Worm (Caenorhabditis elegans) whole organism, mixed stage, embryonic: ENCODE measurements around the gene kgb-2.

ENCODE experiments used
- M03D4.4 ChIP-seq: sonication (generic microtip); optimal IDR thresholded peaks from 2 replicates; lab custom pipeline; 2017; ENCODE audit warnings: mild to moderate bottlenecking, missing genetic modification characterization, missing compliant biosample characterization
- blmp-1 ChIP-seq: fragments of 150-350 bp; optimal IDR thresholded peaks from 2 replicates; lab custom pipeline; 2014; ENCODE audit warnings: missing biosample characterization, missing genetic modification characterization
- ceh-39 ChIP-seq: fragments of 150-350 bp; optimal IDR thresholded peaks from 2 replicates; lab custom pipeline; 2014; ENCODE audit warnings: missing biosample characterization, missing genetic modification characterization
- ceh-43 ChIP-seq: fragments of 200-800 bp; sonication (Bioruptor generic); optimal IDR thresholded peaks from 2 replicates; lab custom pipeline; 2018; ENCODE audit warnings: mild to moderate bottlenecking, missing genetic modification characterization, moderate library complexity, missing compliant biosample characterization
- ceh-83 ChIP-seq: fragments of 200-800 bp; sonication (Bioruptor generic); optimal IDR thresholded peaks from 2 replicates; lab custom pipeline; 2018; ENCODE audit warnings: mild to moderate bottlenecking, missing genetic modification characterization, missing compliant biosample characterization
- ces-1 ChIP-seq: fragments of 150-350 bp; optimal IDR thresholded peaks from 2 replicates; lab custom pipeline; 2014; ENCODE audit warnings: missing biosample characterization, missing genetic modification reagents, missing genetic modification characterization
- cnd-1 ChIP-seq: fragments of 200-800 bp; sonication (Bioruptor generic); optimal IDR thresholded peaks from 2 replicates; lab custom pipeline; 2018; ENCODE audit warnings: mild to moderate bottlenecking, missing genetic modification characterization, missing compliant biosample characterization
- drap-1 ChIP-seq: fragments of 200-800 bp; sonication (Bioruptor generic); optimal IDR thresholded peaks from 3 replicates; lab custom pipeline; 2018; ENCODE audit warnings: mild to moderate bottlenecking, missing genetic modification characterization, missing compliant biosample characterization
- elt-1 ChIP-seq: sonication (generic microtip); optimal IDR thresholded peaks from 2 replicates; lab custom pipeline; 2017; ENCODE audit warnings: missing genetic modification characterization, mild to moderate bottlenecking, missing compliant biosample characterization, antibody characterized with exemption, moderate library complexity, borderline replicate concordance; ENCODE audit not compliant: insufficient read depth
- elt-3 ChIP-seq: fragments of 150-350 bp; optimal IDR thresholded peaks from 2 replicates; lab custom pipeline; 2014; ENCODE audit warnings: missing biosample characterization, missing genetic modification characterization
- flh-1 ChIP-seq: fragments of 200-800 bp; sonication (Bioruptor generic); optimal IDR thresholded peaks from 2 replicates; lab custom pipeline; 2018; ENCODE audit warnings: mild to moderate bottlenecking, missing genetic modification characterization, moderate library complexity, missing compliant biosample characterization
- ham-2 ChIP-seq: fragments of 200-800 bp; sonication (Bioruptor generic); optimal IDR thresholded peaks from 2 replicates; lab custom pipeline; 2018; ENCODE audit warnings: mild to moderate bottlenecking, missing genetic modification characterization, missing compliant biosample characterization
- hlh-1 ChIP-seq: fragments of 150-350 bp; optimal IDR thresholded peaks from 2 replicates; lab custom pipeline; 2014; ENCODE audit warnings: missing biosample characterization, missing genetic modification reagents, missing genetic modification characterization
- lin-13 ChIP-seq: fragments of 150-350 bp; optimal IDR thresholded peaks from 2 replicates; lab custom pipeline; 2014; ENCODE audit warnings: missing biosample characterization, missing genetic modification characterization
- lsy-2 ChIP-seq: fragments of 150-350 bp; optimal IDR thresholded peaks from 2 replicates; lab custom pipeline; 2014; ENCODE audit warnings: missing biosample characterization, missing genetic modification characterization
- mab-5 ChIP-seq: fragments of 150-350 bp; optimal IDR thresholded peaks from 2 replicates; lab custom pipeline; 2014; ENCODE audit warnings: missing biosample characterization, missing genetic modification characterization
- mep-1 ChIP-seq: fragments of 150-350 bp; optimal IDR thresholded peaks from 2 replicates; lab custom pipeline; 2017; ENCODE audit warnings: missing biosample characterization, missing genetic modification reagents, missing genetic modification characterization, inconsistent platforms
- mls-2 ChIP-seq: sonication (generic microtip); optimal IDR thresholded peaks from 2 replicates; lab custom pipeline; 2016; ENCODE audit warnings: mild to moderate bottlenecking, missing genetic modification characterization, moderate library complexity, missing compliant biosample characterization
- nhr-12 ChIP-seq: fragments of 150-350 bp; optimal IDR thresholded peaks from 2 replicates; lab custom pipeline; 2014; ENCODE audit warnings: missing biosample characterization, missing genetic modification characterization
- nhr-2 ChIP-seq: fragments of 150-350 bp; optimal IDR thresholded peaks from 2 replicates; lab custom pipeline; 2014; ENCODE audit warnings: missing biosample characterization, missing genetic modification characterization
- nhr-237 ChIP-seq: fragments of 150-350 bp; optimal IDR thresholded peaks from 2 replicates; lab custom pipeline; 2014; ENCODE audit warnings: missing biosample characterization, missing genetic modification characterization
- nhr-28 ChIP-seq: fragments of 150-350 bp; optimal IDR thresholded peaks from 2 replicates; lab custom pipeline; 2014; ENCODE audit warnings: missing biosample characterization, missing genetic modification characterization
- nhr-76 ChIP-seq: sonication (generic microtip); optimal IDR thresholded peaks from 2 replicates; lab custom pipeline; 2017; ENCODE audit warnings: missing biosample characterization, missing genetic modification characterization
- pha-4 ChIP-seq: fragments of 150-350 bp; optimal IDR thresholded peaks from 2 replicates; lab custom pipeline; 2018; ENCODE audit warnings: missing biosample characterization, missing genetic modification reagents, missing genetic modification characterization
- snpc-4 ChIP-seq: fragments of 150-350 bp; optimal IDR thresholded peaks from 2 replicates; lab custom pipeline; 2014; ENCODE audit warnings: missing biosample characterization, missing genetic modification characterization
- sptf-1 ChIP-seq: sonication (generic microtip); optimal IDR thresholded peaks from 2 replicates; lab custom pipeline; 2017; ENCODE audit warnings: mild to moderate bottlenecking, missing genetic modification characterization, moderate library complexity, missing compliant biosample characterization
- tbx-8 ChIP-seq: fragments of 200-800 bp; sonication (Bioruptor generic); optimal IDR thresholded peaks from 2 replicates; lab custom pipeline; 2018; ENCODE audit warnings: mild to moderate bottlenecking, missing genetic modification characterization, moderate library complexity, missing compliant biosample characterization
- unc-120 ChIP-seq: sonication (generic microtip); optimal IDR thresholded peaks from 2 replicates; lab custom pipeline; 2017; ENCODE audit warnings: missing genetic modification characterization, missing compliant biosample characterization; ENCODE audit not compliant: poor library complexity, severe bottlenecking
- unc-39 ChIP-seq: fragments of 150-350 bp; optimal IDR thresholded peaks from 2 replicates; lab custom pipeline; 2014; ENCODE audit warnings: missing biosample characterization, missing genetic modification characterization
- unc-62 ChIP-seq: fragments of 150-350 bp; optimal IDR thresholded peaks from 2 replicates; lab custom pipeline; 2014; ENCODE audit warnings: missing biosample characterization, missing genetic modification reagents, missing genetic modification characterization
- zip-8 ChIP-seq: fragments of 150-350 bp; optimal IDR thresholded peaks from 2 replicates; lab custom pipeline; 2014; ENCODE audit warnings: missing biosample characterization, missing genetic modification characterization
- ztf-11 ChIP-seq: fragments of 150-350 bp; optimal IDR thresholded peaks from 2 replicates; lab custom pipeline; 2014; ENCODE audit warnings: missing biosample characterization, missing genetic modification characterization

kgb-2 gene

ce11 chrIV:3606285-3606834, at the start of gene kgb-2, which contains the start of gene Y37E11B.10:
TSS of gene kgb-2 (plus strand) at chrIV:3606784.
TSS of gene Y37E11B.10 (minus strand) at chrIV:3606466.
- TF ChIP-seq unc-62 (GFP tag; lab: Kevin White, UChicago) (no peak), mep-1 (no peak), sptf-1 (no peak), lin-13 (tag; lab: Kevin White, UChicago) (no peak), mab-5 (tag; lab: Kevin White, UChicago) (no peak), ceh-39 (tag; lab: Kevin White, UChicago) (no peak), cnd-1 (tag; lab: Kevin White, UChicago) (no peak), nhr-237 (tag; lab: Kevin White, UChicago) (no peak), ces-1 (no peak), elt-1 (tag; lab: Kevin White, UChicago) (no peak), zip-8 (tag; lab: Kevin White, UChicago) (no peak), hlh-1 (no peak), snpc-4 (no peak), ceh-83 (GFP tag; lab: Kevin White, UChicago) (no peak)

ce11 chrIV:3557331-3557730, 49.3 kb upstream of the kgb-2 start, which contains the start of gene osm-9:
TSS of gene osm-9 (minus strand) at chrIV:3557431.
- TF ChIP-seq ceh-39 (tag; lab: Kevin White, UChicago) = no peak
- no peak for TF ChIP-seq unc-120
- TF ChIP-seq cnd-1 (tag; lab: Kevin White, UChicago) = no peak
- no peak for TF ChIP-seq ham-2
- no peak for TF ChIP-seq sptf-1
- no peak for TF ChIP-seq M03D4.4
- no peak for TF ChIP-seq unc-62 (GFP tag; lab: Kevin White, UChicago)
- no peak for TF ChIP-seq tbx-8 (GFP tag; lab: Kevin White, UChicago)
- TF ChIP-seq flh-1 (GFP tag; lab: Kevin White, UChicago) = no peak
- no peak for TF ChIP-seq nhr-237 (tag; lab: Kevin White, UChicago)
- TF ChIP-seq pha-4 (tag; lab: Kevin White, UChicago) = no peak
- TF ChIP-seq snpc-4 = no peak

ce11 chrIV:3559201-3559600, 47.4 kb upstream of the kgb-2 start:
- TF ChIP-seq tbx-8 (GFP tag; lab: Kevin White, UChicago) (no peak), flh-1 (GFP tag; lab: Kevin White, UChicago) (no peak), snpc-4 (no peak), pha-4 (tag; lab: Kevin White, UChicago) (no peak), unc-120 (no peak), nhr-237 (tag; lab: Kevin White, UChicago) (no peak), nhr-2 (tag; lab: Kevin White, UChicago) (no peak), lin-13 (tag; lab: Kevin White, UChicago) (no peak), lsy-2 (tag; lab: Kevin White, UChicago) (no peak), ces-1 (no peak), blmp-1 (no peak), nhr-28 (tag; lab: Kevin White, UChicago) (no peak), nhr-12 (no peak), drap-1 (no peak), unc-39 (tag; lab: Kevin White, UChicago) (no peak), mls-2 (tag; lab: Kevin White, UChicago) (no peak)
- TF ChIP-seq, all 35 proteins: peak for 0

- TF ChIP-seq hlh-1 (no peak), mls-2 (tag; lab: Kevin White, UChicago) (no peak), ztf-11 (no peak), tbx-8 (GFP tag; lab: Kevin White, UChicago) (no peak), unc-39 (tag; lab: Kevin White, UChicago) (no peak)
- TF ChIP-seq, all 35 proteins: peak for 0
These were observed 41.7 kb upstream of the kgb-2 start, which contains the start of gene sre-5 for ce11 chrIV:3564901-3565300. TSS of gene sre-5 (plus strand) at chrIV:3565201.

ce11 chrIV:3568608-3569007, 38.0 kb upstream of the kgb-2 start, which contains the start of gene otpl-1:
TSS of gene otpl-1 (plus strand) at chrIV:3568979.
- TF ChIP-seq ces-1 (no peak), nhr-76 (tag; lab: Kevin White, UChicago) (no peak)

- TF ChIP-seq ceh-43 (GFP tag; lab: Kevin White, UChicago) (no peak), elt-3 (no peak), ham-2 (no peak), mls-2 (tag; lab: Kevin White, UChicago) (no peak), flh-1 (GFP tag; lab: Kevin White, UChicago) (no peak), drap-1 (no peak)
These were observed 36.0 kb upstream of the kgb-2 start for ce11 chrIV:3570612-3571011.
